Worm (Caenorhabditis elegans) whole organism, late embryonic: ENCODE measurements around the gene F56D2.8.
A peak's percentile ranks its signal among the peaks of the same experiment; 100 is the strongest.

Source experiments
- C08G9.2 ChIP-seq: sonication (generic microtip); optimal IDR thresholded peaks from 2 replicates; lab custom pipeline; 2016; ENCODE audit warnings: mild to moderate bottlenecking, missing genetic modification characterization, moderate library complexity, missing compliant biosample characterization
- F13H6.1 ChIP-seq: sonication (generic microtip); optimal IDR thresholded peaks from 2 replicates; lab custom pipeline; 2016; ENCODE audit warnings: missing genetic modification characterization, missing compliant biosample characterization
- K02D7.2 ChIP-seq: sonication (generic microtip); optimal IDR thresholded peaks from 2 replicates; lab custom pipeline; 2017; ENCODE audit warnings: mild to moderate bottlenecking, missing genetic modification characterization, missing compliant biosample characterization
- T23F11.4 ChIP-seq: fragments of 200-800 bp; sonication (Bioruptor generic); optimal IDR thresholded peaks from 2 replicates; lab custom pipeline; 2018; ENCODE audit warnings: mild to moderate bottlenecking, missing genetic modification characterization, missing compliant biosample characterization
- Y22D7AL.16 ChIP-seq: sonication (generic microtip); optimal IDR thresholded peaks from 2 replicates; lab custom pipeline; 2016; ENCODE audit warnings: missing genetic modification characterization, missing compliant biosample characterization
- ceh-14 ChIP-seq: sonication (generic microtip); optimal IDR thresholded peaks from 2 replicates; lab custom pipeline; 2016; ENCODE audit warnings: missing genotype, missing genetic modification characterization, missing compliant biosample characterization
- ceh-18 ChIP-seq: sonication (generic microtip); optimal IDR thresholded peaks from 2 replicates; lab custom pipeline; 2016; ENCODE audit warnings: missing genetic modification characterization, missing compliant biosample characterization
- ceh-19 ChIP-seq: fragments of 200-800 bp; sonication (Bioruptor generic); optimal IDR thresholded peaks from 2 replicates; lab custom pipeline; 2018; ENCODE audit warnings: mild to moderate bottlenecking, missing genetic modification characterization, missing compliant biosample characterization
- ceh-2 ChIP-seq: sonication (generic microtip); optimal IDR thresholded peaks from 2 replicates; lab custom pipeline; 2016; ENCODE audit warnings: missing genotype, missing genetic modification characterization, missing compliant biosample characterization
- ceh-24 ChIP-seq: sonication (generic microtip); optimal IDR thresholded peaks from 2 replicates; lab custom pipeline; 2016; ENCODE audit warnings: mild to moderate bottlenecking, missing genetic modification characterization, missing compliant biosample characterization
- ceh-30 ChIP-seq: fragments of 150-350 bp; optimal IDR thresholded peaks from 2 replicates; lab custom pipeline; 2014; ENCODE audit warnings: missing biosample characterization, missing genetic modification characterization
- ceh-31 ChIP-seq: sonication (generic microtip); optimal IDR thresholded peaks from 2 replicates; lab custom pipeline; 2016; ENCODE audit warnings: missing genetic modification characterization, missing compliant biosample characterization
- ceh-34 ChIP-seq: sonication (generic microtip); optimal IDR thresholded peaks from 2 replicates; lab custom pipeline; 2016; ENCODE audit warnings: mild to moderate bottlenecking, missing genetic modification characterization, missing compliant biosample characterization
- ceh-45 ChIP-seq: fragments of 200-800 bp; sonication (Bioruptor generic); IDR thresholded peaks from 2 replicates; pipeline ENCODE4 v1.3.6; 2022; ENCODE audit warnings: missing genetic modification reagents, missing genetic modification characterization, missing compliant biosample characterization
- ceh-48 ChIP-seq: sonication (generic microtip); optimal IDR thresholded peaks from 2 replicates; lab custom pipeline; 2016; ENCODE audit warnings: missing genetic modification characterization, inconsistent platforms, missing compliant biosample characterization
- ceh-9 ChIP-seq: sonication (generic microtip); optimal IDR thresholded peaks from 2 replicates; lab custom pipeline; 2016; ENCODE audit warnings: mild to moderate bottlenecking, missing genetic modification characterization, inconsistent platforms, missing compliant biosample characterization
- dmd-4 ChIP-seq: sonication (generic microtip); optimal IDR thresholded peaks from 2 replicates; lab custom pipeline; 2016; ENCODE audit warnings: borderline replicate concordance, missing genetic modification characterization, missing compliant biosample characterization
- dve-1 ChIP-seq: sonication (generic microtip); optimal IDR thresholded peaks from 2 replicates; lab custom pipeline; 2017; ENCODE audit warnings: antibody characterized with exemption, mild to moderate bottlenecking, missing genetic modification characterization, missing compliant biosample characterization
- elt-2 ChIP-seq: sonication (generic microtip); optimal IDR thresholded peaks from 2 replicates; lab custom pipeline; 2016; ENCODE audit warnings: missing genetic modification reagents, missing genetic modification characterization, missing compliant biosample characterization
- ets-4 ChIP-seq: sonication (generic microtip); optimal IDR thresholded peaks from 2 replicates; lab custom pipeline; 2016; ENCODE audit warnings: missing genetic modification characterization, missing compliant biosample characterization
- eyg-1 ChIP-seq: sonication (generic microtip); optimal IDR thresholded peaks from 2 replicates; lab custom pipeline; 2016; ENCODE audit warnings: missing genotype, missing genetic modification characterization, missing compliant biosample characterization
- fax-1 ChIP-seq: sonication (generic microtip); optimal IDR thresholded peaks from 2 replicates; lab custom pipeline; 2016; ENCODE audit warnings: missing genotype, missing genetic modification characterization, missing compliant biosample characterization
- fkh-6 ChIP-seq: sonication (generic microtip); optimal IDR thresholded peaks from 2 replicates; lab custom pipeline; 2016; ENCODE audit warnings: missing genetic modification characterization, missing compliant biosample characterization
- hlh-13 ChIP-seq: fragments of 200-800 bp; sonication (Bioruptor generic); optimal IDR thresholded peaks from 2 replicates; lab custom pipeline; 2018; ENCODE audit warnings: mild to moderate bottlenecking, missing genetic modification characterization, missing compliant biosample characterization
- hlh-15 ChIP-seq: sonication (generic microtip); optimal IDR thresholded peaks from 2 replicates; lab custom pipeline; 2016; ENCODE audit warnings: missing genetic modification characterization, missing compliant biosample characterization
- hlh-30 ChIP-seq: sonication (generic microtip); optimal IDR thresholded peaks from 2 replicates; lab custom pipeline; 2017; ENCODE audit warnings: antibody characterized with exemption, missing genetic modification characterization, missing compliant biosample characterization; ENCODE audit not compliant: insufficient read depth
- hlh-8 ChIP-seq: sonication (generic microtip); optimal IDR thresholded peaks from 2 replicates; lab custom pipeline; 2016; ENCODE audit warnings: missing genotype, missing genetic modification characterization, missing compliant biosample characterization
- lim-6 ChIP-seq: sonication (generic microtip); optimal IDR thresholded peaks from 2 replicates; lab custom pipeline; 2016; ENCODE audit warnings: missing genetic modification characterization, missing compliant biosample characterization
- mec-3 ChIP-seq: sonication (generic microtip); optimal IDR thresholded peaks from 2 replicates; lab custom pipeline; 2016; ENCODE audit warnings: borderline replicate concordance, missing genetic modification characterization, missing compliant biosample characterization
- nfya-1 ChIP-seq: sonication (generic microtip); optimal IDR thresholded peaks from 2 replicates; lab custom pipeline; 2017; ENCODE audit warnings: missing genetic modification characterization, mild to moderate bottlenecking, missing compliant biosample characterization, antibody characterized with exemption, moderate library complexity
- nhr-11 ChIP-seq: fragments of 150-350 bp; optimal IDR thresholded peaks from 2 replicates; lab custom pipeline; 2014; ENCODE audit warnings: missing biosample characterization, missing genetic modification characterization
- odd-2 ChIP-seq: sonication (generic microtip); optimal IDR thresholded peaks from 2 replicates; lab custom pipeline; 2017; ENCODE audit warnings: antibody characterized with exemption, mild to moderate bottlenecking, missing genetic modification characterization, missing compliant biosample characterization
- pha-4 ChIP-seq: fragments of 150-350 bp; optimal IDR thresholded peaks from 2 replicates; lab custom pipeline; 2018; ENCODE audit warnings: missing biosample characterization, missing genetic modification reagents, missing genetic modification characterization
- pqm-1 ChIP-seq: sonication (generic microtip); optimal IDR thresholded peaks from 2 replicates; lab custom pipeline; 2016; ENCODE audit warnings: missing genetic modification characterization, missing compliant biosample characterization
- ref-2 ChIP-seq: sonication (generic microtip); optimal IDR thresholded peaks from 2 replicates; lab custom pipeline; 2016; ENCODE audit warnings: missing genetic modification characterization, missing compliant biosample characterization
- sdc-2 ChIP-seq: sonication (generic microtip); optimal IDR thresholded peaks from 2 replicates; lab custom pipeline; 2016; ENCODE audit warnings: missing genotype, missing genetic modification characterization, missing compliant biosample characterization
- sox-4 ChIP-seq: sonication (generic microtip); optimal IDR thresholded peaks from 2 replicates; lab custom pipeline; 2017; ENCODE audit warnings: mild to moderate bottlenecking, missing genetic modification characterization, inconsistent platforms, missing compliant biosample characterization
- syd-9 ChIP-seq: sonication (generic microtip); optimal IDR thresholded peaks from 2 replicates; lab custom pipeline; 2016; ENCODE audit warnings: mild to moderate bottlenecking, missing genetic modification characterization, moderate library complexity, missing compliant biosample characterization
- tbx-2 ChIP-seq: sonication (generic microtip); optimal IDR thresholded peaks from 2 replicates; lab custom pipeline; 2016; ENCODE audit warnings: missing genetic modification characterization, missing compliant biosample characterization
- unc-42 ChIP-seq: sonication (generic microtip); optimal IDR thresholded peaks from 2 replicates; lab custom pipeline; 2016; ENCODE audit warnings: missing genotype, missing genetic modification characterization, missing compliant biosample characterization
- unc-55 ChIP-seq: sonication (generic microtip); optimal IDR thresholded peaks from 2 replicates; lab custom pipeline; 2017; ENCODE audit warnings: missing biosample characterization, missing genetic modification reagents, missing genetic modification characterization
- unc-86 ChIP-seq: sonication (generic microtip); optimal IDR thresholded peaks from 2 replicates; lab custom pipeline; 2016; ENCODE audit warnings: missing genetic modification characterization, missing compliant biosample characterization
- ztf-16 ChIP-seq: sonication (generic microtip); optimal IDR thresholded peaks from 2 replicates; lab custom pipeline; 2017; ENCODE audit warnings: missing genetic modification characterization, missing compliant biosample characterization

F56D2.8 gene

ce11 chrIII:5623418-5623817 lies 40.8 kb upstream of the F56D2.8 start:
- TF ChIP-seq T23F11.4 (GFP tag; lab: Kevin White, UChicago) (no peak), hlh-8 (tag; lab: Kevin White, UChicago) (no peak), hlh-30 (tag; lab: Kevin White, UChicago) (peak; percentile 30), nfya-1 (tag; lab: Kevin White, UChicago) (no peak)

ce11 chrIII:5622232-5623009 lies 39.8 kb upstream of the F56D2.8 start:
- no peak for TF ChIP-seq eyg-1
- TF ChIP-seq Y22D7AL.16 (tag; lab: Kevin White, UChicago) = no peak
- no peak for TF ChIP-seq ztf-16 (tag; lab: Kevin White, UChicago)
- TF ChIP-seq, all 69 proteins: peak for 0

ce11 chrIII:5621236-5621635 lies 38.6 kb upstream of the F56D2.8 start:
- TF ChIP-seq syd-9 (tag; lab: Kevin White, UChicago) (no peak), elt-2 (tag; lab: Kevin White, UChicago) (peak; percentile 63), nhr-11 (tag; lab: Kevin White, UChicago) (no peak), ets-4 (tag; lab: Kevin White, UChicago) (peak; percentile 60), ceh-24 (no peak), ztf-16 (tag; lab: Kevin White, UChicago) (no peak), ceh-2 (peak; percentile 17), fkh-6 (tag; lab: Kevin White, UChicago) (no peak), tbx-2 (peak; percentile 44), F13H6.1 (tag; lab: Kevin White, UChicago) (peak; percentile 23), hlh-8 (tag; lab: Kevin White, UChicago) (no peak), ceh-34 (tag; lab: Kevin White, UChicago) (peak; percentile 34), unc-55 (GFP tag; lab: Kevin White, UChicago) (peak; percentile 85), ref-2 (tag; lab: Kevin White, UChicago) (peak; percentile 33), C08G9.2 (no peak), ceh-14 (peak; percentile 33), unc-42 (tag; lab: Kevin White, UChicago) (peak; percentile 42), hlh-15 (tag; lab: Kevin White, UChicago) (no peak), ceh-45 (GFP tag; lab: Robert Waterston, UW) (no peak), lim-6 (tag; lab: Kevin White, UChicago) (no peak), unc-86 (tag; lab: Kevin White, UChicago) (no peak), ceh-19 (GFP tag; lab: Kevin White, UChicago) (peak; percentile 40), fax-1 (tag; lab: Kevin White, UChicago) (no peak), pqm-1 (tag; lab: Kevin White, UChicago) (no peak), sox-4 (tag; lab: Kevin White, UChicago) (peak; percentile 11), odd-2 (tag; lab: Kevin White, UChicago) (no peak), dmd-4 (no peak), dve-1 (tag; lab: Kevin White, UChicago) (peak; percentile 28), pha-4 (tag; lab: Kevin White, UChicago) (no peak), ceh-30 (tag; lab: Kevin White, UChicago) (no peak), sdc-2 (tag; lab: Kevin White, UChicago) (no peak), ceh-48 (tag; lab: Kevin White, UChicago) (no peak), mec-3 (tag; lab: Kevin White, UChicago) (no peak), ceh-31 (peak; percentile 77), nfya-1 (tag; lab: Kevin White, UChicago) (peak; percentile 76), ceh-9 (tag; lab: Kevin White, UChicago) (no peak), hlh-13 (GFP tag; lab: Kevin White, UChicago) (no peak), hlh-30 (tag; lab: Kevin White, UChicago) (peak; percentile 23), K02D7.2 (tag; lab: Kevin White, UChicago) (no peak), ceh-18 (tag; lab: Kevin White, UChicago) (peak; percentile 8)
- TF ChIP-seq, all 69 proteins: peak for 17
